Fruit fly (Drosophila melanogaster) whole organism, embryonic: Measurements from ENCODE around the gene HipHop.
A peak's percentile ranks its signal among the peaks of the same experiment; 100 is the strongest.

Experiments used
- CG10321 ChIP-seq: fragments of 200-800 bp; sonication (Bioruptor generic); IDR thresholded peaks from 2 replicates; pipeline ENCODE4 v1.3.6; 2022; ENCODE audit warnings: missing biosample characterization, missing genetic modification characterization
- CG11398 ChIP-seq: fragments of 200-800 bp; sonication (Bioruptor generic); optimal IDR thresholded peaks from 2 replicates; lab custom pipeline; 2016; ENCODE audit warnings: missing biosample characterization, missing genetic modification characterization
- CG12104 ChIP-seq: fragments of 200-800 bp; sonication (Bioruptor generic); optimal IDR thresholded peaks from 3 replicates; lab custom pipeline; 2016; ENCODE audit warnings: missing biosample characterization, missing genetic modification characterization
- CG13775 ChIP-seq: fragments of 200-800 bp; sonication (Bioruptor generic); optimal IDR thresholded peaks from 3 replicates; lab custom pipeline; 2017; ENCODE audit warnings: missing biosample characterization, mild to moderate bottlenecking, missing genetic modification characterization
- CG14050 ChIP-seq: fragments of 200-800 bp; sonication (Bioruptor generic); IDR thresholded peaks from 3 replicates; pipeline ENCODE4 v1.3.6; 2022; ENCODE audit warnings: missing biosample characterization, missing genetic modification characterization
- CG15269 ChIP-seq: fragments of 200-800 bp; sonication (Bioruptor generic); optimal IDR thresholded peaks from 2 replicates; lab custom pipeline; 2018; ENCODE audit warnings: missing biosample characterization, mild to moderate bottlenecking, missing genetic modification characterization, moderate library complexity
- CG18476 ChIP-seq: fragments of 200-800 bp; sonication (Bioruptor generic); optimal IDR thresholded peaks from 2 replicates; lab custom pipeline; 2016; ENCODE audit warnings: missing biosample characterization, mild to moderate bottlenecking, missing genetic modification characterization
- CG31224 ChIP-seq: fragments of 200-800 bp; sonication (Bioruptor generic); IDR thresholded peaks from 2 replicates; pipeline ENCODE4 v1.3.6; 2022; ENCODE audit warnings: missing biosample characterization, missing genetic modification characterization
- CG31388 ChIP-seq: fragments of 200-800 bp; sonication (Bioruptor generic); optimal IDR thresholded peaks from 2 replicates; lab custom pipeline; 2016; ENCODE audit warnings: missing biosample characterization, missing genetic modification characterization
- CG3995 ChIP-seq: fragments of 200-800 bp; sonication (Bioruptor generic); optimal IDR thresholded peaks from 3 replicates; lab custom pipeline; 2016; ENCODE audit warnings: missing biosample characterization, missing genetic modification characterization
- CG4282 ChIP-seq: fragments of 200-800 bp; sonication (Bioruptor generic); optimal IDR thresholded peaks from 2 replicates; lab custom pipeline; 2016; ENCODE audit warnings: missing biosample characterization, missing genetic modification characterization
- CG6683 ChIP-seq: fragments of 200-800 bp; sonication (Bioruptor generic); optimal IDR thresholded peaks from 2 replicates; lab custom pipeline; 2017; ENCODE audit warnings: missing biosample characterization, mild to moderate bottlenecking, missing genetic modification characterization, missing genetic modification reagents
- CG7928 ChIP-seq: fragments of 200-800 bp; sonication (Bioruptor generic); optimal IDR thresholded peaks from 2 replicates; lab custom pipeline; 2017; ENCODE audit warnings: missing biosample characterization, mild to moderate bottlenecking, missing genetic modification characterization
- CG8924 ChIP-seq: fragments of 200-800 bp; optimal IDR thresholded peaks from 3 replicates; lab custom pipeline; 2019; ENCODE audit warnings: missing biosample characterization, mild to moderate bottlenecking, missing genetic modification characterization, moderate library complexity
- D ChIP-seq, 2 experiments: fragments of 200-800 bp in 1 of 2; fragments of >200 bp in 1 of 2; sonication (Bioruptor generic) in 1 of 2; optimal IDR thresholded peaks; 2 replicates in 1 of 2; 3 replicates in 1 of 2; lab custom pipeline; 2017; ENCODE audit warnings: mild to moderate bottlenecking in 1 of 2, missing biosample characterization in 1 of 2, missing genetic modification characterization in 1 of 2, missing genetic modification reagents in 1 of 2
- Dip3 ChIP-seq: fragments of 200-800 bp; sonication (Bioruptor generic); optimal IDR thresholded peaks from 3 replicates; lab custom pipeline; 2016; ENCODE audit warnings: missing biosample characterization, missing genetic modification characterization
- Eip74EF ChIP-seq, 2 experiments: fragments of 200-800 bp in 1 of 2; fragments of >200 bp in 1 of 2; sonication (Bioruptor generic) in 1 of 2; optimal IDR thresholded peaks; 2 replicates each; lab custom pipeline; 2017 to 2019; ENCODE audit warnings: missing biosample characterization in 2 of 2, missing genetic modification characterization in 2 of 2, mild to moderate bottlenecking in 1 of 2, moderate library complexity in 1 of 2
- Hmx ChIP-seq: fragments of 200-800 bp; sonication (Bioruptor generic); optimal IDR thresholded peaks from 2 replicates; lab custom pipeline; 2016; ENCODE audit warnings: missing biosample characterization, missing genetic modification characterization
- Kr ChIP-seq: fragments of 200-800 bp; sonication (Bioruptor generic); optimal IDR thresholded peaks from 2 replicates; lab custom pipeline; 2017; ENCODE audit warnings: missing biosample characterization, mild to moderate bottlenecking, missing genetic modification characterization
- Lim3 ChIP-seq: fragments of 200-800 bp; sonication (Bioruptor generic); IDR thresholded peaks from 2 replicates; pipeline ENCODE4 v1.3.6; 2022; ENCODE audit warnings: missing biosample characterization, missing genetic modification characterization
- MBD-R2 ChIP-seq: fragments of 200-800 bp; sonication (Bioruptor generic); IDR thresholded peaks from 2 replicates; pipeline ENCODE4 v1.3.6; 2022; ENCODE audit warnings: missing biosample characterization, missing genetic modification characterization
- MESR4 ChIP-seq: fragments of 200-800 bp; sonication (Bioruptor generic); optimal IDR thresholded peaks from 2 replicates; lab custom pipeline; 2018; ENCODE audit warnings: missing biosample characterization, mild to moderate bottlenecking, missing genetic modification characterization, moderate library complexity
- Max ChIP-seq: fragments of 200-800 bp; sonication (Bioruptor generic); optimal IDR thresholded peaks from 2 replicates; lab custom pipeline; 2016; ENCODE audit warnings: missing biosample characterization, mild to moderate bottlenecking, missing genetic modification characterization
- Oaz ChIP-seq: fragments of 200-800 bp; sonication (Bioruptor generic); IDR thresholded peaks from 2 replicates; pipeline ENCODE4 v1.3.6; 2022; ENCODE audit warnings: missing biosample characterization, missing genetic modification characterization
- Oli ChIP-seq: fragments of 200-800 bp; sonication (Bioruptor generic); optimal IDR thresholded peaks from 2 replicates; lab custom pipeline; 2018; ENCODE audit warnings: missing biosample characterization, mild to moderate bottlenecking, missing genetic modification characterization, moderate library complexity
- Optix ChIP-seq: fragments of 200-800 bp; sonication (Bioruptor generic); IDR thresholded peaks from 3 replicates; pipeline ENCODE4 v1.3.6; 2022; ENCODE audit warnings: missing biosample characterization, missing genetic modification characterization
- Pdp1 ChIP-seq, 2 experiments: fragments of 200-800 bp; sonication (Bioruptor generic); optimal IDR thresholded peaks; 3 replicates each; lab custom pipeline; 2016; ENCODE audit warnings: missing biosample characterization in 2 of 2, missing genetic modification characterization in 2 of 2, mild to moderate bottlenecking in 1 of 2, moderate library complexity in 1 of 2
- Ptx1 ChIP-seq: fragments of 200-800 bp; sonication (Bioruptor generic); IDR thresholded peaks from 2 replicates; pipeline ENCODE4 v1.3.6; 2022; ENCODE audit warnings: missing biosample characterization, missing genetic modification characterization
- Scr ChIP-seq: fragments of 200-800 bp; sonication (Bioruptor generic); IDR thresholded peaks from 2 replicates; pipeline ENCODE4 v1.3.6; 2022; ENCODE audit warnings: missing biosample characterization, missing genetic modification characterization; ENCODE audit not compliant: partially characterized antibody
- Sry-δ ChIP-seq: fragments of 200-800 bp; sonication (Bioruptor generic); optimal IDR thresholded peaks from 2 replicates; lab custom pipeline; 2016; ENCODE audit warnings: missing biosample characterization, missing genetic modification characterization
- bowl ChIP-seq: fragments of 200-800 bp; sonication (Bioruptor generic); IDR thresholded peaks from 2 replicates; pipeline ENCODE4 v1.3.6; 2022; ENCODE audit warnings: missing biosample characterization, missing genetic modification characterization
- crc ChIP-seq: fragments of 200-800 bp; sonication (Bioruptor generic); optimal IDR thresholded peaks from 2 replicates; lab custom pipeline; 2016; ENCODE audit warnings: missing biosample characterization, missing genetic modification characterization
- dan ChIP-seq: fragments of 200-800 bp; sonication (Bioruptor generic); IDR thresholded peaks from 2 replicates; pipeline ENCODE4 v1.3.6; 2022; ENCODE audit warnings: missing biosample characterization, missing genetic modification characterization
- dmrt11E ChIP-seq: fragments of 200-800 bp; sonication (Bioruptor generic); optimal IDR thresholded peaks from 3 replicates; lab custom pipeline; 2018; ENCODE audit warnings: missing biosample characterization, mild to moderate bottlenecking, missing genetic modification characterization, moderate library complexity
- exex ChIP-seq: fragments of 200-800 bp; sonication (Bioruptor generic); optimal IDR thresholded peaks from 4 replicates; lab custom pipeline; 2018; ENCODE audit warnings: missing biosample characterization, mild to moderate bottlenecking, missing genetic modification characterization, moderate library complexity
- fu2 ChIP-seq: fragments of 200-800 bp; sonication (Bioruptor generic); optimal IDR thresholded peaks from 2 replicates; lab custom pipeline; 2016; ENCODE audit warnings: missing biosample characterization, missing genetic modification characterization
- gcm2 ChIP-seq: fragments of 200-800 bp; sonication (Bioruptor generic); optimal IDR thresholded peaks from 2 replicates; lab custom pipeline; 2016; ENCODE audit warnings: missing biosample characterization, missing genetic modification characterization
- gsb ChIP-seq: fragments of 200-800 bp; sonication (Bioruptor generic); IDR thresholded peaks from 2 replicates; pipeline ENCODE4 v1.3.6; 2022; ENCODE audit warnings: missing biosample characterization, missing genetic modification characterization
- gsb-n ChIP-seq: fragments of 200-800 bp; sonication (Bioruptor generic); optimal IDR thresholded peaks from 3 replicates; lab custom pipeline; 2018; ENCODE audit warnings: missing biosample characterization, mild to moderate bottlenecking, missing genetic modification characterization
- gt ChIP-seq: fragments of 200-800 bp; sonication (Bioruptor generic); IDR thresholded peaks from 2 replicates; pipeline ENCODE4 v1.3.6; 2022; ENCODE audit warnings: missing biosample characterization, missing genetic modification characterization
- kah ChIP-seq: fragments of 200-800 bp; sonication (Bioruptor generic); optimal IDR thresholded peaks from 2 replicates; lab custom pipeline; 2018; ENCODE audit warnings: missing biosample characterization, mild to moderate bottlenecking, missing genetic modification characterization
- oc ChIP-seq: fragments of 200-800 bp; sonication (Bioruptor generic); optimal IDR thresholded peaks from 2 replicates; lab custom pipeline; 2018; ENCODE audit warnings: missing biosample characterization, mild to moderate bottlenecking, missing genetic modification characterization, moderate library complexity
- pfk ChIP-seq: fragments of 200-800 bp; sonication (Bioruptor generic); optimal IDR thresholded peaks from 2 replicates; lab custom pipeline; 2018; ENCODE audit warnings: missing biosample characterization, mild to moderate bottlenecking, missing genetic modification characterization, moderate library complexity
- repo ChIP-seq: fragments of 200-800 bp; sonication (Bioruptor generic); optimal IDR thresholded peaks from 2 replicates; lab custom pipeline; 2016; ENCODE audit warnings: missing biosample characterization, missing genetic modification characterization
- scrt ChIP-seq: fragments of 200-800 bp; sonication (Bioruptor generic); optimal IDR thresholded peaks from 2 replicates; lab custom pipeline; 2018; ENCODE audit warnings: missing biosample characterization, mild to moderate bottlenecking, missing genetic modification characterization, moderate library complexity
- slou ChIP-seq: fragments of 200-800 bp; sonication (Bioruptor generic); optimal IDR thresholded peaks from 3 replicates; lab custom pipeline; 2016; ENCODE audit warnings: missing biosample characterization, missing genetic modification characterization
- sqz ChIP-seq: fragments of 200-800 bp; sonication (Bioruptor generic); optimal IDR thresholded peaks from 3 replicates; lab custom pipeline; 2018; ENCODE audit warnings: missing biosample characterization, mild to moderate bottlenecking, missing genetic modification characterization
- ssp ChIP-seq: fragments of 200-800 bp; sonication (Bioruptor generic); IDR thresholded peaks from 2 replicates; pipeline ENCODE4 v1.3.6; 2022; ENCODE audit warnings: missing biosample characterization, missing genetic modification characterization
- wor ChIP-seq: fragments of 200-800 bp; sonication (Bioruptor generic); IDR thresholded peaks from 2 replicates; pipeline ENCODE4 v1.3.6; 2022; ENCODE audit warnings: missing biosample characterization, missing genetic modification characterization
- zen2 ChIP-seq: fragments of 200-800 bp; sonication (Bioruptor generic); IDR thresholded peaks from 3 replicates; pipeline ENCODE4 v1.3.6; 2022; ENCODE audit warnings: missing biosample characterization, missing genetic modification characterization; ENCODE audit not compliant: partially characterized antibody

HipHop gene

DNA sequence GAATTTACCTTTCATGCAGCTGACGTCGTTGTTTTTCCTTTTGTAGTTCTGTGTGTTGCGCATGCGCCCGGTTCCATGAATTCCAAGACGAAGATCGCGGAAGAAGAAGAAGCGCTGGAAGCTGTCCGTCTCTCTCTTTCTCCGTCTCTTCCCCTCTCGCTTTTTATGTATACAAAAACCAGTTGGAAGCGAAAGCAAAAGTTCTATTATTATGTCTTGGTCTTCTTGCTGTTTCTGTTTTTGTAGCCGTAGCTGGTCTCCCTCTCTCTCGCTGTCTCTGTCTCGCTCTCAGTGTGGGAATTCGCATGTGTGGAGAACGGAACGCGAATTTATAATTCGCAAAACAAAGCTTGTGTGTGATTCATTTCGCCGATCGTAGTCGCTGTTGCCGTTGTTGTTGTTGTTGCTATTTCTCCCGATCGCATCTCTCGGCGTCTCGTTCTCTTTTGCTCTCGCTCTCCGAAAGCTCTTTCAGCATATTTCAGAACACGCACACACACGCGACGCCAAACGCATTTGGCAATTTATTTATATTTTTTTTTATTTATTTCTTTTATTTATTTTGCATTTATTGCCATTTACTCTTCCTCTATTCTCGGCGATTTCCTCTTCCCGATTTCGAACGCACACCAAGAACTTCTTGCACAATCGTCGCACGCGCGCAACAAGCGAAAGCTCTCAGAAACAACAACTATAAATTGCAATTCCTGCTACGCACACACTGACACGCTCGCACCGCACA is 20.7 kb upstream of the HipHop start (continued):
- TF ChIP-seq kah (GFP tag; lab: Kevin White, UChicago) (no peak), Eip74EF (GFP tag; optimal IDR thresholded peaks at IDR 0.05; lab: Kevin White, UChicago) (peak in 1 of 2 experiments; percentile 35), CG31388 (GFP tag; lab: Kevin White, UChicago) (no peak), oc (no peak), MESR4 (GFP tag; lab: Kevin White, UChicago) (no peak), dmrt11E (tag; lab: Kevin White, UChicago) (no peak), CG31224 (GFP tag; lab: Robert Waterston, UW) (0 out of 2 replicates have a peak, but pooled peaks have one; percentile 11), CG14050 (GFP tag; lab: Robert Waterston, UW) (no peak), gsb-n (tag; lab: Kevin White, UChicago) (no peak), crc (GFP tag; lab: Kevin White, UChicago) (no peak), Kr (GFP tag; lab: Kevin White, UChicago) (no peak), CG13775 (GFP tag; lab: Kevin White, UChicago) (no peak), Ptx1 (GFP tag; lab: Robert Waterston, UW) (no peak), Pdp1 (GFP tag; optimal IDR thresholded peaks at IDR 0.05; lab: Kevin White, UChicago) (no peak), fu2 (GFP tag; lab: Kevin White, UChicago) (no peak), Lim3 (GFP tag; lab: Robert Waterston, UW) (no peak), scrt (GFP tag; lab: Kevin White, UChicago) (peak; percentile 63), Hmx (GFP tag; lab: Kevin White, UChicago) (no peak), CG7928 (GFP tag; lab: Kevin White, UChicago) (no peak), exex (tag; lab: Kevin White, UChicago) (no peak), CG12104 (GFP tag; lab: Kevin White, UChicago) (peak; percentile 10), CG18476 (no peak), pfk (GFP tag; lab: Kevin White, UChicago) (no peak), gcm2 (GFP tag; lab: Kevin White, UChicago) (no peak), bowl (GFP tag; lab: Robert Waterston, UW) (0 out of 2 replicates have a peak, but pooled peaks have one; percentile 10), gt (GFP tag; lab: Robert Waterston, UW) (no peak), ssp (GFP tag; lab: Robert Waterston, UW) (no peak), Sry-δ (no peak), CG10321 (GFP tag; lab: Robert Waterston, UW) (peak; percentile 52), slou (GFP tag; lab: Kevin White, UChicago) (no peak), CG3995 (no peak), dan (GFP tag; lab: Robert Waterston, UW) (no peak), CG6683 (GFP tag; lab: Kevin White, UChicago) (no peak), Oaz (no peak), Scr (GFP tag; lab: Robert Waterston, UW) (no peak), Max (no peak), MBD-R2 (GFP tag; lab: Robert Waterston, UW) (no peak), repo (no peak), sqz (GFP tag; lab: Kevin White, UChicago) (peak; percentile 16), CG11398 (no peak), wor (GFP tag; lab: Robert Waterston, UW) (no peak), CG15269 (no peak), zen2 (GFP tag; lab: Robert Waterston, UW) (no peak), Oli (no peak), Optix (GFP tag; lab: Robert Waterston, UW) (no peak), Dip3 (GFP tag; lab: Kevin White, UChicago) (no peak), D (optimal IDR thresholded peaks at IDR 0.05; lab: Kevin White, UChicago) (no peak), D (GFP tag; optimal IDR thresholded peaks at IDR 0.05; lab: Kevin White, UChicago) (no peak), CG4282 (no peak), gsb (GFP tag; lab: Robert Waterston, UW) (no peak), CG8924 (tag; lab: Kevin White, UChicago) (no peak)
